Fruit fly (Drosophila melanogaster): Measurements from ENCODE around the gene CG1910.

dm6 chr3R:31761529-31762009 lies 14.1 kb downstream of the CG1910 start, which contains the start of gene Smvt:
- TF ChIP-seq fd85E (GFP tag; optimal IDR thresholded peaks at IDR 0.05) (no peak), CG34406 (GFP tag; optimal IDR thresholded peaks at IDR 0.05) (no peak), Sox102F (GFP tag; optimal IDR thresholded peaks at IDR 0.05) (no peak), fkh (GFP tag; optimal IDR thresholded peaks at IDR 0.05) (peak; percentile 7), svp (GFP tag) (no peak), OdsH (GFP tag; optimal IDR thresholded peaks at IDR 0.05) (no peak), CG15336 (GFP tag; IDR thresholded peaks at IDR 0.05) (no peak), eg (GFP tag; IDR thresholded peaks at IDR 0.05) (no peak), Hr39 (GFP tag; optimal IDR thresholded peaks at IDR 0.05) (no peak), Blimp-1 (GFP tag; optimal IDR thresholded peaks at IDR 0.05) (no peak), Eip75B (GFP tag; optimal IDR thresholded peaks at IDR 0.05) (no peak), Eip78C (GFP tag) (no peak), achi (GFP tag; optimal IDR thresholded peaks at IDR 0.05) (no peak), Hr38 (GFP tag; optimal IDR thresholded peaks at IDR 0.05) (no peak)

Measured in whole organism, prepupa.